Fruit fly (Drosophila melanogaster) whole organism, pupa: ENCODE measurements around the gene CG15456.

Source experiments
- CG15710 ChIP-seq: fragments of 200-800 bp; sonication (Bioruptor generic); optimal IDR thresholded peaks from 2 replicates; lab custom pipeline; 2018; ENCODE audit warnings: missing biosample characterization, mild to moderate bottlenecking, missing genetic modification characterization, moderate library complexity
- CG32121 ChIP-seq: fragments of 200-800 bp; sonication (Bioruptor generic); IDR thresholded peaks from 2 replicates; pipeline ENCODE4 v1.3.6; 2022; ENCODE audit warnings: missing biosample characterization, missing genetic modification characterization
- CG4496 ChIP-seq: fragments of 200-800 bp; sonication (Bioruptor generic); IDR thresholded peaks from 3 replicates; pipeline ENCODE4 v1.3.6; 2022; ENCODE audit warnings: missing biosample characterization, missing genetic modification characterization
- CG8301 ChIP-seq: fragments of 200-800 bp; sonication (Bioruptor generic); optimal IDR thresholded peaks from 2 replicates; lab custom pipeline; 2018; ENCODE audit warnings: missing biosample characterization, mild to moderate bottlenecking, missing genetic modification characterization
- D1 ChIP-seq: fragments of 200-800 bp; sonication (Bioruptor generic); optimal IDR thresholded peaks from 2 replicates; lab custom pipeline; 2018; ENCODE audit warnings: missing biosample characterization, mild to moderate bottlenecking, missing genetic modification characterization, moderate library complexity
- Ets98B ChIP-seq: fragments of 200-800 bp; sonication (Bioruptor generic); IDR thresholded peaks from 2 replicates; pipeline ENCODE4 v1.3.6; 2022; ENCODE audit warnings: missing biosample characterization, missing genetic modification characterization
- Pif1A ChIP-seq: fragments of 200-800 bp; sonication (Bioruptor generic); optimal IDR thresholded peaks from 3 replicates; lab custom pipeline; 2016; ENCODE audit warnings: missing biosample characterization, missing genetic modification characterization
- Pif1B ChIP-seq: fragments of 200-800 bp; sonication (Bioruptor generic); optimal IDR thresholded peaks from 3 replicates; lab custom pipeline; 2016; ENCODE audit warnings: missing biosample characterization, missing genetic modification characterization
- rn ChIP-seq: fragments of 200-800 bp; sonication (Bioruptor generic); IDR thresholded peaks from 2 replicates; pipeline ENCODE4 v1.3.6; 2022; ENCODE audit warnings: missing biosample characterization, missing genetic modification characterization

DNA sequence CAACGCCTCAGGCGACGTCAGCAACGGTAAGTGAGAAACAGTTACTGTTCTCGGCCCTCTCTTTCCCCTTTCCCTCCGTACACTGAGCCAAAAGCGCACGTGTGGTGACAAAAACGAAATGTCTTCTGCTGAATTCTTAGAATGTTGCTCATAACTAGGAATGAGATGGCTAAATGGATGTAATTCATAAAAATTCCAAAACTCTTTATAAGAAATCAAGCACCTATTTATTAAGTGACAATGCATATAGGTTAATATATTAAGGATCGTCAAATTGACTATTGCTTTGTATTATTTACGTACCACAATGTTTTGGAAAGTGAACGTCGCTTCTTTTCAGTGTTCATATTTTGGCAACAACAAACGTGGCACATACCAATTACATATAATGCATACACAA, 7.7 kb upstream of the CG15456 start:
- TF ChIP-seq Pif1B (no peak), CG8301 (tag; lab: Kevin White, UChicago) (no peak), rn (GFP tag; lab: Robert Waterston, UW) (no peak), Ets98B (no peak), CG32121 (GFP tag; lab: Robert Waterston, UW) (no peak), CG4496 (no peak), Pif1A (no peak), CG15710 (tag; lab: Kevin White, UChicago) (no peak), D1 (tag; lab: Kevin White, UChicago) (no peak)
